Worm (Caenorhabditis elegans) whole organism, mixed stage, embryonic: ENCODE data around the gene F41E6.7.

Experiments
- lsy-2 ChIP-seq: fragments of 150-350 bp; optimal IDR thresholded peaks from 2 replicates; lab custom pipeline; 2014; ENCODE audit warnings: missing biosample characterization, missing genetic modification characterization
- mep-1 ChIP-seq: fragments of 150-350 bp; optimal IDR thresholded peaks from 2 replicates; lab custom pipeline; 2017; ENCODE audit warnings: missing biosample characterization, missing genetic modification reagents, missing genetic modification characterization, inconsistent platforms
- nhr-12 ChIP-seq: fragments of 150-350 bp; optimal IDR thresholded peaks from 2 replicates; lab custom pipeline; 2014; ENCODE audit warnings: missing biosample characterization, missing genetic modification characterization
- nhr-237 ChIP-seq: fragments of 150-350 bp; optimal IDR thresholded peaks from 2 replicates; lab custom pipeline; 2014; ENCODE audit warnings: missing biosample characterization, missing genetic modification characterization
- snpc-4 ChIP-seq: fragments of 150-350 bp; optimal IDR thresholded peaks from 2 replicates; lab custom pipeline; 2014; ENCODE audit warnings: missing biosample characterization, missing genetic modification characterization

- TF ChIP-seq mep-1 (tag; lab: Kevin White, UChicago) = no peak
- TF ChIP-seq nhr-12 (tag; lab: Kevin White, UChicago) = no peak
- TF ChIP-seq snpc-4 (tag; lab: Kevin White, UChicago) = no peak
- no peak for TF ChIP-seq lsy-2 (tag; lab: Kevin White, UChicago)
- no peak for TF ChIP-seq nhr-237 (tag; lab: Kevin White, UChicago)
Measured at ce11 chrV:8560916-8561315, 38.2 kb downstream of the F41E6.7 start, which contains the start of gene acr-16.
